Fruit fly (Drosophila melanogaster): ENCODE data around the gene GluProRS.

DNA sequence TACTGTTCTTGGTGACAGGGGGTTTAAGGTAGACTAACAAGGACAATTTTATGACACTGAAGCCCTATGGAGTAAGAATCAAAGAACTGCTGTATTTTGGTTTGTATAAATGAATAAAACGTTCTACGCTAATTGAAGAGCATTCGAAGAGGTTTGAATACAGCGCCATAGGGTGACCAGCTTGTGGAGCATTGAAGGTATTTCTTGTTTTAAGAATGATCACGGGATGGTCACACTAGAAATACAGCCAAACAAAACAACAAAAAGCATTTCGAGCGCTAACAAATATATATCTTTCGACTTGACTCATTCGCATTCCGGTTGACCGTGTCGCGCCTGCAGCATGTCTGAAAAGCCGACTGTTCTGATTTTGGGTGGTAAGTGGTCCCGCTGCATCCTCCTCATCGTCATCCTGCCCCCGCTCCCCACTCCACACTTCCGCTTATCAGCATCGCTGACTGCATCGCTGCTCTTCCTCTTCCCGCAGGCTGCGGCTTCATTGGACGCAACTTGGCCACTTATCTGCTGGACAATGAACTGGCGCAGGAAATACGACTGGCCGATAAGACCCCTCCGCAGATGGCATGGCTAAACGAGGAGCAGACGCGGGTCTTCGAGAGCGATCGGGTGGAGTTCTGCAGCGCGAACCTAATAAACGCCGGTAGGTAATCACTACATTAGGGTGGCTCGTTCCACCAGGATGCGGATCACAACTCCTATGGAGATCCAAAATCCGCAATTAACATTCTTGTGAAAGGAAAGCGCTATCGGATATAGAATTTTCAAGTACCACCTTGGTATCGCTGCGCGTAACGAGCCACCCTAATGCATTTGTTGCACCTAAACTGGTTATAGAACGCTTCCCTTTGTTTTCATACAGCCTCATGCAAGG is 24.3 kb downstream of the GluProRS start, which contains the start of gene CG5854:
- peak; percentile 95 for TF ChIP-seq CG34367 (tag; optimal IDR thresholded peaks at IDR 0.05)
- TF ChIP-seq CG12605 (GFP tag; IDR thresholded peaks at IDR 0.05), result peak; percentile 98
- TF ChIP-seq CG17806 (tag; optimal IDR thresholded peaks at IDR 0.05), result peak; percentile 92
- TF ChIP-seq EcR (GFP tag; optimal IDR thresholded peaks at IDR 0.05), result peak; percentile 98

All from whole organism, pupa.